Worm (Caenorhabditis elegans) whole organism, L4 larva: ENCODE results near the gene T28D9.4.

Experiments used
- F26F4.8 ChIP-seq: fragments of 200-800 bp; sonication (Bioruptor generic); conservative IDR thresholded peaks from 2 replicates; pipeline ENCODE4 v1.3.6; 2022; ENCODE audit warnings: missing genetic modification characterization, missing compliant biosample characterization
- F37D6.2 ChIP-seq: sonication (generic microtip); optimal IDR thresholded peaks from 2 replicates; lab custom pipeline; 2016; ENCODE audit warnings: mild to moderate bottlenecking, missing genetic modification characterization, missing compliant biosample characterization
- R02D3.7 ChIP-seq: fragments of 150-350 bp; sonication (generic microtip); optimal IDR thresholded peaks from 3 replicates; lab custom pipeline; 2014; ENCODE audit warnings: missing biosample characterization, missing genetic modification characterization
- T20F7.1 ChIP-seq: fragments of 200-800 bp; sonication (Bioruptor generic); optimal IDR thresholded peaks from 2 replicates; lab custom pipeline; 2018; ENCODE audit warnings: mild to moderate bottlenecking, missing genetic modification characterization, missing compliant biosample characterization
- Y5F2A.4 ChIP-seq: fragments of 200-800 bp; sonication (Bioruptor generic); optimal IDR thresholded peaks from 2 replicates; lab custom pipeline; 2018; ENCODE audit warnings: mild to moderate bottlenecking, missing genetic modification characterization, missing compliant biosample characterization
- ZK337.2 ChIP-seq: fragments of 200-800 bp; sonication (Bioruptor generic); IDR thresholded peaks from 2 replicates; pipeline ENCODE4 v1.3.6; 2022; ENCODE audit warnings: missing genetic modification reagents, missing genetic modification characterization, missing compliant biosample characterization
- aha-1 ChIP-seq: fragments of 150-350 bp; peaks from one replicate; lab custom pipeline; 2014; ENCODE audit warnings: missing biosample characterization, missing genetic modification characterization
- aly-2 ChIP-seq: sonication (generic microtip); optimal IDR thresholded peaks from 2 replicates; lab custom pipeline; 2018; ENCODE audit warnings: missing biosample characterization, missing genetic modification characterization
- arid-1 ChIP-seq: fragments of 200-800 bp; sonication (Bioruptor generic); conservative IDR thresholded peaks from 2 replicates; pipeline ENCODE4 v1.3.6; 2022; ENCODE audit warnings: missing genetic modification reagents, missing genetic modification characterization, missing compliant biosample characterization
- attf-4 ChIP-seq: sonication (generic microtip); optimal IDR thresholded peaks from 3 replicates; lab custom pipeline; 2017; ENCODE audit warnings: missing biosample characterization, missing genetic modification characterization
- ceh-28 ChIP-seq: fragments of 150-350 bp; optimal IDR thresholded peaks from 2 replicates; lab custom pipeline; 2014; ENCODE audit warnings: missing biosample characterization, missing genetic modification reagents, missing genetic modification characterization
- ceh-44 ChIP-seq: fragments of 200-800 bp; sonication (Bioruptor generic); IDR thresholded peaks from 2 replicates; pipeline ENCODE4 v1.3.6; 2022; ENCODE audit warnings: missing genetic modification reagents, missing genetic modification characterization, missing compliant biosample characterization
- ces-1 ChIP-seq: fragments of 150-350 bp; sonication (generic microtip); optimal IDR thresholded peaks from 4 replicates; lab custom pipeline; 2014; ENCODE audit warnings: missing biosample characterization, missing genetic modification reagents, missing genetic modification characterization
- daf-16 ChIP-seq, 3 experiments: sonication (generic microtip); optimal IDR thresholded peaks; 2 replicates each; lab custom pipeline; 2016 to 2017; ENCODE audit warnings: missing genetic modification characterization in 3 of 3, missing genetic modification reagents in 3 of 3, mild to moderate bottlenecking in 2 of 3, missing compliant biosample characterization in 2 of 3, missing biosample characterization in 1 of 3, moderate library complexity in 1 of 3
- daf-19 ChIP-seq: fragments of 200-800 bp; sonication (Bioruptor generic); conservative IDR thresholded peaks from 2 replicates; pipeline ENCODE4 v1.3.6; 2022; ENCODE audit warnings: missing genetic modification characterization, missing compliant biosample characterization
- dmd-6 ChIP-seq: fragments of 200-800 bp; sonication (Bioruptor generic); IDR thresholded peaks from 2 replicates; pipeline ENCODE4 v1.3.6; 2022; ENCODE audit warnings: missing genetic modification reagents, missing genetic modification characterization, missing compliant biosample characterization
- dmd-8 ChIP-seq: fragments of 200-800 bp; sonication (Bioruptor generic); IDR thresholded peaks from 2 replicates; pipeline ENCODE4 v1.3.6; 2022; ENCODE audit warnings: missing genetic modification characterization, missing compliant biosample characterization
- dpl-1 ChIP-seq: fragments of 150-350 bp; optimal IDR thresholded peaks from 2 replicates; lab custom pipeline; 2014; ENCODE audit warnings: missing biosample characterization, missing genetic modification reagents, missing genetic modification characterization
- duxl-1 ChIP-seq: sonication (generic microtip); optimal IDR thresholded peaks from 2 replicates; lab custom pipeline; 2016; ENCODE audit warnings: mild to moderate bottlenecking, missing genetic modification characterization, moderate library complexity, missing compliant biosample characterization; ENCODE audit not compliant: poor library complexity
- dve-1 ChIP-seq: sonication (generic microtip); optimal IDR thresholded peaks from 2 replicates; lab custom pipeline; 2017; ENCODE audit warnings: antibody characterized with exemption, mild to moderate bottlenecking, missing genetic modification characterization, missing compliant biosample characterization; ENCODE audit not compliant: insufficient read depth
- egl-27 ChIP-seq: sonication (generic microtip); optimal IDR thresholded peaks from 3 replicates; lab custom pipeline; 2017; ENCODE audit warnings: missing biosample characterization, missing genetic modification reagents, missing genetic modification characterization
- fkh-10 ChIP-seq: fragments of 150-350 bp; optimal IDR thresholded peaks from 2 replicates; lab custom pipeline; 2014; ENCODE audit warnings: missing biosample characterization, missing genetic modification reagents, missing genetic modification characterization
- hlh-11 ChIP-seq: fragments of 200-800 bp; sonication (Bioruptor generic); optimal IDR thresholded peaks from 2 replicates; lab custom pipeline; 2018; ENCODE audit warnings: mild to moderate bottlenecking, missing genetic modification characterization, missing compliant biosample characterization
- lim-7 ChIP-seq: fragments of 200-800 bp; sonication (Bioruptor generic); IDR thresholded peaks from 2 replicates; pipeline ENCODE4 v1.3.6; 2022; ENCODE audit warnings: missing genetic modification characterization, missing compliant biosample characterization
- lin-1 ChIP-seq: fragments of 200-800 bp; sonication (Bioruptor generic); IDR thresholded peaks from 2 replicates; pipeline ENCODE4 v1.3.6; 2022; ENCODE audit warnings: missing genetic modification reagents, missing genetic modification characterization, missing compliant biosample characterization
- lin-13 ChIP-seq: fragments of 150-350 bp; optimal IDR thresholded peaks from 2 replicates; lab custom pipeline; 2014; ENCODE audit warnings: missing biosample characterization, missing genetic modification reagents, missing genetic modification characterization
- lin-15B ChIP-seq: fragments of 150-350 bp; sonication (generic microtip); optimal IDR thresholded peaks from 3 replicates; lab custom pipeline; 2014; ENCODE audit warnings: missing biosample characterization, missing genetic modification characterization
- lin-29 ChIP-seq: fragments of 200-800 bp; sonication (Bioruptor generic); IDR thresholded peaks from 2 replicates; pipeline ENCODE4 v1.3.6; 2022; ENCODE audit warnings: missing genetic modification reagents, missing genetic modification characterization, missing compliant biosample characterization
- lir-3 ChIP-seq: sonication (generic microtip); optimal IDR thresholded peaks from 2 replicates; lab custom pipeline; 2016; ENCODE audit warnings: mild to moderate bottlenecking, missing genetic modification characterization, missing compliant biosample characterization
- mdl-1 ChIP-seq, 2 experiments: fragments of 150-350 bp in 1 of 2; sonication (generic microtip) in 1 of 2; optimal IDR thresholded peaks; 2 replicates each; lab custom pipeline; 2014 to 2017; ENCODE audit warnings: missing biosample characterization in 2 of 2, missing genetic modification characterization in 2 of 2
- mxl-2 ChIP-seq: fragments of 200-800 bp; sonication (Bioruptor generic); conservative IDR thresholded peaks from 2 replicates; pipeline ENCODE4 v1.3.6; 2022; ENCODE audit warnings: missing genetic modification reagents, missing genetic modification characterization, missing compliant biosample characterization
- mxl-3 ChIP-seq: fragments of 200-800 bp; sonication (Bioruptor generic); optimal IDR thresholded peaks from 2 replicates; lab custom pipeline; 2018; ENCODE audit warnings: mild to moderate bottlenecking, missing genetic modification characterization, missing compliant biosample characterization
- nhr-237 ChIP-seq: sonication (generic microtip); optimal IDR thresholded peaks from 2 replicates; lab custom pipeline; 2017; ENCODE audit warnings: missing biosample characterization, missing genetic modification characterization
- nhr-28 ChIP-seq: fragments of 150-350 bp; optimal IDR thresholded peaks from 2 replicates; lab custom pipeline; 2014; ENCODE audit warnings: missing biosample characterization, missing genetic modification characterization
- nhr-41 ChIP-seq: fragments of 200-800 bp; sonication (Bioruptor generic); IDR thresholded peaks from 2 replicates; pipeline ENCODE4 v1.3.6; 2022; ENCODE audit warnings: missing genetic modification reagents, missing genetic modification characterization, missing compliant biosample characterization
- nhr-48 ChIP-seq: sonication (generic microtip); optimal IDR thresholded peaks from 2 replicates; lab custom pipeline; 2016; ENCODE audit warnings: mild to moderate bottlenecking, missing genetic modification characterization, missing compliant biosample characterization
- nhr-76 ChIP-seq: fragments of 150-350 bp; optimal IDR thresholded peaks from 2 replicates; lab custom pipeline; 2014; ENCODE audit warnings: missing biosample characterization, missing genetic modification characterization
- pha-4 ChIP-seq, 2 experiments: fragments of 150-350 bp in 1 of 2; fragments of 200-800 bp in 1 of 2; sonication (Bioruptor generic) in 1 of 2; IDR thresholded peaks in 1 of 2; optimal IDR thresholded peaks in 1 of 2; 2 replicates each; pipeline versions ENCODE4 v1.3.6 to Lab custom; 2014 to 2022; ENCODE audit warnings: missing genetic modification characterization in 2 of 2, missing genetic modification reagents in 2 of 2, missing biosample characterization in 1 of 2, missing compliant biosample characterization in 1 of 2
- php-3 ChIP-seq: fragments of 200-800 bp; sonication (Bioruptor generic); IDR thresholded peaks from 2 replicates; pipeline ENCODE4 v1.3.6; 2022; ENCODE audit warnings: missing genetic modification reagents, missing genetic modification characterization, missing compliant biosample characterization
- pqm-1 ChIP-seq: sonication (generic microtip); optimal IDR thresholded peaks from 2 replicates; lab custom pipeline; 2017; ENCODE audit warnings: missing biosample characterization, missing genetic modification characterization
- rbr-2 ChIP-seq: sonication (generic microtip); optimal IDR thresholded peaks from 2 replicates; lab custom pipeline; 2016; ENCODE audit warnings: missing genotype, missing genetic modification characterization, missing compliant biosample characterization
- set-16 ChIP-seq: fragments of 200-800 bp; sonication (Bioruptor generic); IDR thresholded peaks from 2 replicates; pipeline ENCODE4 v1.3.6; 2022; ENCODE audit warnings: missing genetic modification reagents, missing genetic modification characterization, missing compliant biosample characterization
- snpc-4 ChIP-seq: fragments of 150-350 bp; optimal IDR thresholded peaks from 2 replicates; lab custom pipeline; 2014; ENCODE audit warnings: missing biosample characterization, missing genetic modification characterization
- tra-1 ChIP-seq: fragments of 200-800 bp; sonication (Bioruptor generic); IDR thresholded peaks from 2 replicates; pipeline ENCODE4 v1.3.6; 2022; ENCODE audit warnings: missing genetic modification reagents, missing genetic modification characterization, missing compliant biosample characterization
- unc-62 ChIP-seq, 3 experiments: fragments of 150-350 bp in 1 of 3; sonication (generic microtip); optimal IDR thresholded peaks in 2 of 3; peaks in 1 of 3; 1 replicate in 1 of 3; 2 replicates in 2 of 3; lab custom pipeline; 2014 to 2017; ENCODE audit warnings: missing biosample characterization in 3 of 3, missing genetic modification characterization in 3 of 3, missing genetic modification reagents in 3 of 3, missing genotype in 1 of 3
- zip-2 ChIP-seq: fragments of 150-350 bp; optimal IDR thresholded peaks from 2 replicates; lab custom pipeline; 2014; ENCODE audit warnings: missing biosample characterization, missing genetic modification characterization
- ztf-11 ChIP-seq: fragments of 150-350 bp; optimal IDR thresholded peaks from 2 replicates; lab custom pipeline; 2014; ENCODE audit warnings: missing biosample characterization, missing genetic modification characterization

T28D9.4 gene

ce11 chrII:6520103-6520502, 43.3 kb downstream of the T28D9.4 start (continued):
- no peak for TF ChIP-seq ceh-28 (tag; lab: Kevin White, UChicago)
- TF ChIP-seq snpc-4, result no peak
- no peak for TF ChIP-seq ZK337.2 (GFP tag; lab: Robert Waterston, UW)
- no peak for TF ChIP-seq lin-29
- TF ChIP-seq fkh-10, result no peak
- no peak for TF ChIP-seq nhr-237
- no peak for TF ChIP-seq F26F4.8 (GFP tag; lab: Robert Waterston, UW)
- no peak for TF ChIP-seq nhr-41 (GFP tag; lab: Robert Waterston, UW)
- peak; percentile 74 for TF ChIP-seq pqm-1
- TF ChIP-seq lin-15B (tag; lab: Kevin White, UChicago), result no peak
- no peak for TF ChIP-seq pha-4 (GFP tag; IDR thresholded peaks at IDR 0.05; lab: Robert Waterston, UW)
- no peak for TF ChIP-seq pha-4 (tag; optimal IDR thresholded peaks at IDR 0.05; lab: Kevin White, UChicago)
- no peak for TF ChIP-seq F37D6.2
- no peak for TF ChIP-seq mxl-2 (GFP tag; lab: Robert Waterston, UW)
- no peak for TF ChIP-seq Y5F2A.4 (GFP tag; lab: Kevin White, UChicago)
- TF ChIP-seq egl-27, result no peak
- TF ChIP-seq nhr-28 (tag; lab: Kevin White, UChicago), result peak; percentile 31
- no peak for TF ChIP-seq lim-7 (GFP tag; lab: Robert Waterston, UW)
- no peak for TF ChIP-seq lin-13 (GFP tag; lab: Kevin White, UChicago)
- TF ChIP-seq nhr-76, result no peak
- no peak for TF ChIP-seq T20F7.1
- no peak for TF ChIP-seq lir-3 (tag; lab: Kevin White, UChicago)
- no peak for TF ChIP-seq R02D3.7 (tag; lab: Kevin White, UChicago)
- no peak for TF ChIP-seq aly-2 (tag; lab: Kevin White, UChicago)
- TF ChIP-seq nhr-48 (tag; lab: Kevin White, UChicago), result no peak
- TF ChIP-seq tra-1 (GFP tag; lab: Robert Waterston, UW), result no peak
- 0 out of 2 replicates have a peak, but pooled peaks have one; percentile 17 for TF ChIP-seq lin-1
- TF ChIP-seq rbr-2, result no peak
- no peak for TF ChIP-seq ztf-11
- peak; percentile 3 for TF ChIP-seq mxl-3
- no peak for TF ChIP-seq daf-19 (GFP tag; lab: Robert Waterston, UW)
- TF ChIP-seq ceh-44 (GFP tag; lab: Robert Waterston, UW), result no peak

ce11 chrII:6521316-6521715, 44.6 kb downstream of the T28D9.4 start, which contains the start of gene toe-2:
TSS of gene toe-2 (minus strand) at chrII:6521385.
- peak; percentile 37 for TF ChIP-seq hlh-11 (tag; lab: Kevin White, UChicago)
- peak; percentile 18 for TF ChIP-seq dve-1 (tag; lab: Kevin White, UChicago)
- no peak for TF ChIP-seq daf-16 (GFP tag; optimal IDR thresholded peaks at IDR 0.05; lab: Kevin White, UChicago)
- peak; percentile 88 for TF ChIP-seq daf-16 (tag; optimal IDR thresholded peaks at IDR 0.05; lab: Kevin White, UChicago)
- no peak for TF ChIP-seq dpl-1 (GFP tag; lab: Kevin White, UChicago)

- TF ChIP-seq mdl-1 (tag; optimal IDR thresholded peaks at IDR 0.05; lab: Kevin White, UChicago), result peak in 1 of 2 experiments; percentile 11
- TF ChIP-seq zip-2 (tag; lab: Kevin White, UChicago), result no peak
- TF ChIP-seq daf-16 (GFP tag; optimal IDR thresholded peaks at IDR 0.05; lab: Kevin White, UChicago), result no peak
- TF ChIP-seq daf-16 (tag; optimal IDR thresholded peaks at IDR 0.05; lab: Kevin White, UChicago), result peak; percentile 32
- no peak for TF ChIP-seq pqm-1
- no peak for TF ChIP-seq arid-1 (GFP tag; lab: Robert Waterston, UW)
- peak; percentile 28 for TF ChIP-seq hlh-11 (tag; lab: Kevin White, UChicago)
- no peak for TF ChIP-seq duxl-1 (tag; lab: Kevin White, UChicago)
- TF ChIP-seq ces-1 (GFP tag; lab: Kevin White, UChicago), result no peak
- no peak for TF ChIP-seq set-16 (GFP tag; lab: Robert Waterston, UW)
- TF ChIP-seq dmd-6 (GFP tag; lab: Robert Waterston, UW), result 0 out of 2 replicates have a peak, but pooled peaks have one; percentile 5
- TF ChIP-seq attf-4 (tag; lab: Kevin White, UChicago), result no peak
- TF ChIP-seq dve-1 (tag; lab: Kevin White, UChicago), result peak; percentile 21
- TF ChIP-seq php-3 (GFP tag; lab: Robert Waterston, UW), result no peak
- no peak for TF ChIP-seq dpl-1 (GFP tag; lab: Kevin White, UChicago)
- peak; percentile 97 for TF ChIP-seq aha-1 (tag; lab: Kevin White, UChicago)
- peak in 1 of 2 experiments; percentile 88 for TF ChIP-seq unc-62 (GFP tag; optimal IDR thresholded peaks at IDR 0.05 in 1 of 2; lab: Kevin White, UChicago)
- TF ChIP-seq unc-62 (tag; optimal IDR thresholded peaks at IDR 0.05; lab: Kevin White, UChicago), result no peak
- no peak for TF ChIP-seq dmd-8 (GFP tag; lab: Robert Waterston, UW)
- TF ChIP-seq nhr-28 (tag; lab: Kevin White, UChicago), result peak; percentile 29
- peak; percentile 3 for TF ChIP-seq mxl-3
Measured at ce11 chrII:6522622-6523254, 46.0 kb downstream of the T28D9.4 start.
